Fruit fly (Drosophila melanogaster) whole organism, embryonic: ENCODE results near the gene CG5013.

Experiments used
- Awh ChIP-seq: fragments of 200-800 bp; sonication (Bioruptor generic); IDR thresholded peaks from 2 replicates; pipeline ENCODE4, ENCODE4 v1.3.6; 2022; ENCODE audit warnings: missing biosample characterization, missing genetic modification characterization
- CG10267 ChIP-seq: fragments of 200-800 bp; sonication (Bioruptor generic); optimal IDR thresholded peaks from 2 replicates; lab custom pipeline; 2018; ENCODE audit warnings: missing biosample characterization, mild to moderate bottlenecking, missing genetic modification characterization, moderate library complexity
- CG10543 ChIP-seq: fragments of 200-800 bp; sonication (Bioruptor generic); optimal IDR thresholded peaks from 3 replicates; lab custom pipeline; 2017; ENCODE audit warnings: missing biosample characterization, mild to moderate bottlenecking, missing genetic modification characterization, moderate library complexity
- CG11093 ChIP-seq: fragments of 200-800 bp; sonication (Bioruptor generic); IDR thresholded peaks from 3 replicates; pipeline ENCODE4 v1.3.6; 2022; ENCODE audit warnings: missing biosample characterization, missing genetic modification characterization
- CG11504 ChIP-seq: fragments of 200-800 bp; sonication (Bioruptor generic); optimal IDR thresholded peaks from 3 replicates; lab custom pipeline; 2019; ENCODE audit warnings: missing biosample characterization, mild to moderate bottlenecking, missing genetic modification characterization, moderate library complexity
- CG12219 ChIP-seq: fragments of 200-800 bp; sonication (Bioruptor generic); optimal IDR thresholded peaks from 3 replicates; lab custom pipeline; 2018; ENCODE audit warnings: missing biosample characterization, mild to moderate bottlenecking, missing genetic modification characterization
- CG12769 ChIP-seq: fragments of 200-800 bp; sonication (Bioruptor generic); optimal IDR thresholded peaks from 2 replicates; lab custom pipeline; 2019; ENCODE audit warnings: missing biosample characterization, mild to moderate bottlenecking, missing genetic modification characterization, moderate library complexity
- CG14441 ChIP-seq: fragments of 200-800 bp; sonication (Bioruptor generic); IDR thresholded peaks from 2 replicates; pipeline ENCODE4 v1.3.6; 2022; ENCODE audit warnings: missing biosample characterization, missing genetic modification characterization
- CG1603 ChIP-seq: fragments of 200-800 bp; sonication (Bioruptor generic); optimal IDR thresholded peaks from 2 replicates; lab custom pipeline; 2019; ENCODE audit warnings: missing biosample characterization, mild to moderate bottlenecking, missing genetic modification characterization, moderate library complexity
- CG17385 ChIP-seq: fragments of 200-800 bp; sonication (Bioruptor generic); optimal IDR thresholded peaks from 3 replicates; lab custom pipeline; 2018; ENCODE audit warnings: missing biosample characterization, mild to moderate bottlenecking, missing genetic modification characterization
- CG2199 ChIP-seq: fragments of 200-800 bp; sonication (Bioruptor generic); IDR thresholded peaks from 3 replicates; pipeline ENCODE4 v1.3.6; 2022; ENCODE audit warnings: missing biosample characterization, missing genetic modification characterization
- CG32772 ChIP-seq: fragments of 200-800 bp; sonication (Bioruptor generic); IDR thresholded peaks from 2 replicates; pipeline ENCODE4 v1.3.6; 2022; ENCODE audit warnings: missing biosample characterization, missing genetic modification characterization
- CG3407 ChIP-seq: fragments of 200-800 bp; sonication (Bioruptor generic); optimal IDR thresholded peaks from 2 replicates; lab custom pipeline; 2018; ENCODE audit warnings: missing biosample characterization, mild to moderate bottlenecking, missing genetic modification characterization
- CG34422 ChIP-seq: fragments of 200-800 bp; sonication (Bioruptor generic); IDR thresholded peaks from 3 replicates; pipeline ENCODE4 v1.3.6; 2022; ENCODE audit warnings: missing biosample characterization, missing genetic modification characterization
- CG4424 ChIP-seq: fragments of 200-800 bp; sonication (Bioruptor generic); optimal IDR thresholded peaks from 3 replicates; lab custom pipeline; 2016; ENCODE audit warnings: missing biosample characterization, missing genetic modification characterization
- CG4707 ChIP-seq: fragments of 200-800 bp; sonication (Bioruptor generic); optimal IDR thresholded peaks from 2 replicates; lab custom pipeline; 2018; ENCODE audit warnings: missing biosample characterization, mild to moderate bottlenecking, missing genetic modification characterization, moderate library complexity
- CG5180 ChIP-seq: fragments of 200-800 bp; sonication (Bioruptor generic); optimal IDR thresholded peaks from 3 replicates; lab custom pipeline; 2017; ENCODE audit warnings: missing biosample characterization, missing genetic modification characterization, mild to moderate bottlenecking, moderate library complexity, missing genetic modification reagents
- CG7963 ChIP-seq: fragments of 200-800 bp; sonication (Bioruptor generic); IDR thresholded peaks from 3 replicates; pipeline ENCODE4 v1.3.6; 2022; ENCODE audit warnings: missing biosample characterization, missing genetic modification characterization; ENCODE audit not compliant: partially characterized antibody
- CG9437 ChIP-seq: fragments of 200-800 bp; sonication (Bioruptor generic); optimal IDR thresholded peaks from 2 replicates; lab custom pipeline; 2018; ENCODE audit warnings: missing biosample characterization, mild to moderate bottlenecking, missing genetic modification characterization
- Dip3 ChIP-seq: fragments of 200-800 bp; sonication (Bioruptor generic); optimal IDR thresholded peaks from 3 replicates; lab custom pipeline; 2016; ENCODE audit warnings: missing biosample characterization, missing genetic modification characterization
- Drgx ChIP-seq: fragments of 200-800 bp; sonication (Bioruptor generic); IDR thresholded peaks from 2 replicates; pipeline ENCODE4 v1.3.6; 2022; ENCODE audit warnings: missing biosample characterization, missing genetic modification characterization
- Eip74EF ChIP-seq, 2 experiments: fragments of 200-800 bp in 1 of 2; fragments of >200 bp in 1 of 2; sonication (Bioruptor generic) in 1 of 2; optimal IDR thresholded peaks; 2 replicates each; lab custom pipeline; 2017 to 2019; ENCODE audit warnings: missing biosample characterization in 2 of 2, missing genetic modification characterization in 2 of 2, mild to moderate bottlenecking in 1 of 2, moderate library complexity in 1 of 2
- Ets97D ChIP-seq: fragments of 200-800 bp; sonication (Bioruptor generic); optimal IDR thresholded peaks from 3 replicates; lab custom pipeline; 2016; ENCODE audit warnings: missing biosample characterization, missing genetic modification characterization
- Lpt ChIP-seq: fragments of >200 bp; optimal IDR thresholded peaks from 2 replicates; lab custom pipeline; 2018; ENCODE audit warnings: missing biosample characterization, missing genetic modification characterization
- MBD-R2 ChIP-seq: fragments of 200-800 bp; sonication (Bioruptor generic); IDR thresholded peaks from 2 replicates; pipeline ENCODE4 v1.3.6; 2022; ENCODE audit warnings: missing biosample characterization, missing genetic modification characterization
- Max ChIP-seq: fragments of 200-800 bp; sonication (Bioruptor generic); optimal IDR thresholded peaks from 2 replicates; lab custom pipeline; 2016; ENCODE audit warnings: missing biosample characterization, mild to moderate bottlenecking, missing genetic modification characterization
- Med ChIP-seq: fragments of 200-800 bp; sonication (Bioruptor generic); peaks from one replicate; lab custom pipeline; 2016; ENCODE audit warnings: missing biosample characterization, missing genetic modification characterization, mild to moderate bottlenecking, inconsistent platforms, moderate library complexity
- Nf-YC ChIP-seq: fragments of 200-800 bp; optimal IDR thresholded peaks from 3 replicates; lab custom pipeline; 2019; ENCODE audit warnings: missing biosample characterization, mild to moderate bottlenecking, missing genetic modification characterization, moderate library complexity
- aop ChIP-seq: fragments of 200-800 bp; sonication (Bioruptor generic); IDR thresholded peaks from 2 replicates; pipeline ENCODE4 v1.3.6; 2022; ENCODE audit warnings: missing biosample characterization, missing genetic modification characterization
- az2 ChIP-seq: fragments of 200-800 bp; sonication (Bioruptor generic); optimal IDR thresholded peaks from 3 replicates; lab custom pipeline; 2016; ENCODE audit warnings: missing biosample characterization, missing genetic modification characterization
- bbx ChIP-seq: fragments of 200-800 bp; sonication (Bioruptor generic); IDR thresholded peaks from 2 replicates; pipeline ENCODE4 v1.3.6; 2022; ENCODE audit warnings: missing biosample characterization, missing genetic modification characterization; ENCODE audit not compliant: partially characterized antibody
- bowl ChIP-seq: fragments of 200-800 bp; sonication (Bioruptor generic); IDR thresholded peaks from 2 replicates; pipeline ENCODE4 v1.3.6; 2022; ENCODE audit warnings: missing biosample characterization, missing genetic modification characterization
- corto ChIP-seq: fragments of 200-800 bp; sonication (Bioruptor generic); optimal IDR thresholded peaks from 2 replicates; lab custom pipeline; 2016; ENCODE audit warnings: missing biosample characterization, mild to moderate bottlenecking, missing genetic modification characterization, moderate library complexity
- dan ChIP-seq: fragments of 200-800 bp; sonication (Bioruptor generic); IDR thresholded peaks from 2 replicates; pipeline ENCODE4 v1.3.6; 2022; ENCODE audit warnings: missing biosample characterization, missing genetic modification characterization
- gcm ChIP-seq: fragments of 200-800 bp; sonication (Bioruptor generic); optimal IDR thresholded peaks from 2 replicates; lab custom pipeline; 2019; ENCODE audit warnings: missing biosample characterization, mild to moderate bottlenecking, missing genetic modification characterization, moderate library complexity
- hth ChIP-seq: fragments of >200 bp; optimal IDR thresholded peaks from 2 replicates; lab custom pipeline; 2017; ENCODE audit warnings: inconsistent platforms
- knrl ChIP-seq: fragments of 200-800 bp; sonication (Bioruptor generic); IDR thresholded peaks from 3 replicates; pipeline ENCODE4 v1.3.6; 2022; ENCODE audit warnings: missing biosample characterization, missing genetic modification characterization; ENCODE audit not compliant: partially characterized antibody
- lmd ChIP-seq: fragments of 200-800 bp; sonication (Bioruptor generic); IDR thresholded peaks from 2 replicates; pipeline ENCODE4 v1.3.6; 2022; ENCODE audit warnings: missing biosample characterization, missing genetic modification characterization
- lola ChIP-seq, 3 experiments: fragments of >200 bp in 2 of 3; fragments of 200-800 bp in 1 of 3; sonication (Bioruptor generic) in 1 of 3; optimal IDR thresholded peaks; 2 replicates each; lab custom pipeline; 2017 to 2019; ENCODE audit warnings: missing biosample characterization in 3 of 3, missing genetic modification characterization in 3 of 3, mild to moderate bottlenecking in 1 of 3, moderate library complexity in 1 of 3
- nmo ChIP-seq: fragments of 200-800 bp; sonication (Bioruptor generic); optimal IDR thresholded peaks from 2 replicates; lab custom pipeline; 2018; ENCODE audit warnings: missing biosample characterization, mild to moderate bottlenecking, missing genetic modification characterization, moderate library complexity
- nom ChIP-seq: fragments of 200-800 bp; sonication (Bioruptor generic); optimal IDR thresholded peaks from 2 replicates; lab custom pipeline; 2017; ENCODE audit warnings: missing biosample characterization, missing genetic modification characterization, mild to moderate bottlenecking, moderate library complexity, missing genetic modification reagents
- oc ChIP-seq: fragments of 200-800 bp; sonication (Bioruptor generic); optimal IDR thresholded peaks from 2 replicates; lab custom pipeline; 2018; ENCODE audit warnings: missing biosample characterization, mild to moderate bottlenecking, missing genetic modification characterization, moderate library complexity
- pum ChIP-seq: fragments of 200-800 bp; sonication (Bioruptor generic); optimal IDR thresholded peaks from 2 replicates; lab custom pipeline; 2016; ENCODE audit warnings: missing biosample characterization, missing genetic modification characterization
- scrt ChIP-seq: fragments of 200-800 bp; sonication (Bioruptor generic); optimal IDR thresholded peaks from 2 replicates; lab custom pipeline; 2018; ENCODE audit warnings: missing biosample characterization, mild to moderate bottlenecking, missing genetic modification characterization, moderate library complexity
- so ChIP-seq: fragments of 200-800 bp; sonication (Bioruptor generic); IDR thresholded peaks from 3 replicates; pipeline ENCODE4 v1.3.6; 2022; ENCODE audit warnings: missing biosample characterization, missing genetic modification characterization
- sr ChIP-seq: fragments of 200-800 bp; sonication (Bioruptor generic); IDR thresholded peaks from 3 replicates; pipeline ENCODE4 v1.3.6; 2022; ENCODE audit warnings: missing biosample characterization, missing genetic modification characterization
- tup ChIP-seq: fragments of 200-800 bp; sonication (Bioruptor generic); optimal IDR thresholded peaks from 2 replicates; lab custom pipeline; 2016; ENCODE audit warnings: missing biosample characterization, mild to moderate bottlenecking, missing genetic modification characterization, moderate library complexity
- zf30C ChIP-seq: fragments of 200-800 bp; sonication (Bioruptor generic); optimal IDR thresholded peaks from 3 replicates; lab custom pipeline; 2018; ENCODE audit warnings: missing biosample characterization, mild to moderate bottlenecking, missing genetic modification characterization

The CG5013 gene

DNA sequence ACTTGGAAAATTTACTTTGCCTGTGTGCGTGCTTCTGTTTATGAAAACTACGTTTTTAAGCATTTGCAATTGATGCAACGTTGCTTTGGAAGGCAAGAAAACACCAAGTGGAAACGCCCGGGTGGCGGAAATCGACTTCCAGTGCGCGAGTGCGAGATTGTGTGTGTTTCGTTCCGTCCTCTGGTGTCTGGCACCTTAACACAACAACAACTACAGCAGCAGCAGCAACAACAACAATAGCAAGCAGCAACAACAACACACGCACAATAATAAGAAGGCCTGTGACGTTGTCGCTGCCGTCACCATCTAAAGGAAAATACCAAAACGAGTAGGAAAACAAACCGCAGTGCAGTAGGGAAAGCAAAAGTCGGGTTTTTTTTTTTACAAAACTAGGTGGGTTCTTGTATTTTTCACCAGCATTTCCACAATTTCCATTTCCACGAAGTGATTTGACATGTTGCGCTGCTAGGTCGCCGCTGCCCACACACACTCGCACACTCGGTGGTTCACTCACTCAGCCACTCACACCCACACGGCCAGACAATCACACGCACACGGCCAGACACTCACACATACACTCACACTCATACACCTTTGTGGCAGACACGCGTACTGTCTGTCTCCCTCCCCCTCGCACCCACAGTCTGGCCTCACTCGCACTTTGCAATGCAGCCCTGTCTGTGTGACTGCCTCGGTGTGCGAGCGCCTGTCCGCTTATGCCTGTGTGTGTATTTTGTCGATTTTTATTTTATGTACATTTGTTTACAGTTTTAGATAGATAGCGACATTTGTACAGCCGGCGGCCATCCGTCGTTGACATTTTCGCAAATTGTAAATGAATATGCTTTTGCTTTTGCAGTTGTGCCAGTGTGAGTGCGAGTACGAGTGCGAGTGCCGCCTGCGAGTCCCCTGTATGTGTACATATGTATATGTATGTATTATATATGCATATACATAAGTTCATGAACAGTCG is 50.1 kb downstream of the CG5013 start (continued):
- TF ChIP-seq CG11093 (GFP tag; lab: Robert Waterston, UW): no peak
- no peak for TF ChIP-seq bbx (GFP tag; lab: Robert Waterston, UW)
- no peak for TF ChIP-seq lmd (GFP tag; lab: Robert Waterston, UW)
- TF ChIP-seq oc: peak; percentile 25
- peak; percentile 87 for TF ChIP-seq CG10543
- no peak for TF ChIP-seq hth (lab: Kevin White, UChicago)
- TF ChIP-seq dan: no peak
- 0 out of 3 replicates have a peak, but pooled peaks have one; percentile 61 for TF ChIP-seq CG2199 (GFP tag; lab: Robert Waterston, UW)
- TF ChIP-seq Awh (GFP tag; lab: Robert Waterston, UW): peak; percentile 19; the same call in 1 of the 2 replicates
- TF ChIP-seq CG12219 (GFP tag; lab: Kevin White, UChicago): no peak
- no peak for TF ChIP-seq so (GFP tag; lab: Robert Waterston, UW)
- TF ChIP-seq nmo (GFP tag; lab: Kevin White, UChicago): peak; percentile 29
- peak; percentile 27 for TF ChIP-seq Ets97D (GFP tag; lab: Kevin White, UChicago)
- TF ChIP-seq CG11504 (tag; lab: Kevin White, UChicago): no peak
- TF ChIP-seq sr: peak; percentile 93
- TF ChIP-seq pum: no peak
- peak; percentile 6 for TF ChIP-seq corto (GFP tag; lab: Kevin White, UChicago)
- peak; percentile 45 for TF ChIP-seq Max (GFP tag; lab: Kevin White, UChicago)
- TF ChIP-seq CG32772 (GFP tag; lab: Robert Waterston, UW): no peak
- TF ChIP-seq CG7963 (GFP tag; lab: Robert Waterston, UW): no peak
- TF ChIP-seq CG3407 (GFP tag; lab: Kevin White, UChicago): no peak
- peak; percentile 100 for TF ChIP-seq Med (GFP tag; lab: Kevin White, UChicago)
- TF ChIP-seq CG4707 (GFP tag; lab: Kevin White, UChicago): no peak
- 0 out of 2 replicates have a peak, but pooled peaks have one; percentile 21 for TF ChIP-seq CG14441
- peak in 2 of 3 experiments; percentile 13 to 90 for TF ChIP-seq lola (GFP tag; optimal IDR thresholded peaks at IDR 0.05; lab: Kevin White, UChicago)
- peak; percentile 64 for TF ChIP-seq nom
- TF ChIP-seq CG34422 (GFP tag; lab: Robert Waterston, UW): peak; percentile 95
- TF ChIP-seq CG4424 (GFP tag; lab: Kevin White, UChicago): no peak
- TF ChIP-seq az2 (GFP tag; lab: Kevin White, UChicago): no peak
- TF ChIP-seq CG17385 (GFP tag; lab: Kevin White, UChicago): no peak
- TF ChIP-seq MBD-R2: peak; percentile 36
- no peak for TF ChIP-seq aop
- no peak for TF ChIP-seq bowl (GFP tag; lab: Robert Waterston, UW)
- no peak for TF ChIP-seq Eip74EF (GFP tag; optimal IDR thresholded peaks at IDR 0.05; lab: Kevin White, UChicago)
- TF ChIP-seq CG9437 (GFP tag; lab: Kevin White, UChicago): no peak
- peak; percentile 8 for TF ChIP-seq CG5180
- no peak for TF ChIP-seq zf30C
- TF ChIP-seq tup (GFP tag; lab: Kevin White, UChicago): no peak
- no peak for TF ChIP-seq CG1603 (tag; lab: Kevin White, UChicago)
- TF ChIP-seq CG12769: no peak
- no peak for TF ChIP-seq Nf-YC (tag; lab: Kevin White, UChicago)
- no peak for TF ChIP-seq Dip3 (GFP tag; lab: Kevin White, UChicago)
- TF ChIP-seq Drgx (GFP tag; lab: Robert Waterston, UW): peak; percentile 64
- no peak for TF ChIP-seq Lpt (GFP tag; lab: Kevin White, UChicago)
- TF ChIP-seq gcm (GFP tag; lab: Kevin White, UChicago): no peak
- TF ChIP-seq scrt: peak; percentile 18
- TF ChIP-seq CG10267 (tag; lab: Kevin White, UChicago): no peak
- peak; percentile 33; the same call in 1 of the 3 replicates for TF ChIP-seq knrl
